Worm (Caenorhabditis elegans): Measurements from ENCODE around the gene dhhc-9.

The dhhc-9 gene

ce11 chrX:2368042-2368814, 33.6 kb downstream of the dhhc-9 start:
- TF ChIP-seq jun-1 (tag; optimal IDR thresholded peaks at IDR 0.05) (peak; percentile 15), zip-4 (GFP tag; optimal IDR thresholded peaks at IDR 0.05) (no peak), isw-1 (GFP tag; IDR thresholded peaks at IDR 0.05) (no peak), nhr-47 (tag; optimal IDR thresholded peaks at IDR 0.05) (peak; percentile 13), skn-1 (tag; optimal IDR thresholded peaks at IDR 0.05) (peak; percentile 12), nhr-90 (tag; optimal IDR thresholded peaks at IDR 0.05; ENCODE audit: poor library complexity) (peak; percentile 24), sox-4 (tag; optimal IDR thresholded peaks at IDR 0.05) (no peak), lin-14 (GFP tag; optimal IDR thresholded peaks at IDR 0.05) (peak; percentile 82), nhr-85 (tag) (peak; percentile 96), nhr-84 (tag; optimal IDR thresholded peaks at IDR 0.05) (no peak), blmp-1 (tag; optimal IDR thresholded peaks at IDR 0.05) (peak; percentile 93), C34B4.2 (tag; optimal IDR thresholded peaks at IDR 0.05) (no peak), unc-30 (tag; optimal IDR thresholded peaks at IDR 0.05) (no peak), unc-130 (tag; optimal IDR thresholded peaks at IDR 0.05) (peak; percentile 14), lin-15B (tag; optimal IDR thresholded peaks at IDR 0.05) (no peak), fos-1 (tag; optimal IDR thresholded peaks at IDR 0.05) (peak; percentile 3), snu-23 (GFP tag; optimal IDR thresholded peaks at IDR 0.05) (peak; percentile 34), C16A3.4 (tag; optimal IDR thresholded peaks at IDR 0.05) (no peak), hlh-17 (GFP tag; optimal IDR thresholded peaks at IDR 0.05; ENCODE audit: borderline replicate concordance) (no peak), ceh-82 (tag; optimal IDR thresholded peaks at IDR 0.05) (no peak), lin-35 (GFP tag; optimal IDR thresholded peaks at IDR 0.05) (peak in 1 of 2 experiments; percentile 21), mdl-1 (tag; optimal IDR thresholded peaks at IDR 0.05) (peak in 1 of 2 experiments; percentile 6), nhr-20 (tag; optimal IDR thresholded peaks at IDR 0.05) (peak; percentile 37), nhr-71 (tag; optimal IDR thresholded peaks at IDR 0.05) (peak; percentile 52), nhr-19 (GFP tag; conservative IDR thresholded peaks at IDR 0.05) (no peak), lsy-2 (tag; optimal IDR thresholded peaks at IDR 0.05) (peak in 1 of 2 experiments; percentile 8), elt-3 (tag; optimal IDR thresholded peaks at IDR 0.05) (peak in 2 of 6 experiments; percentile 28 to 38), grh-1 (GFP tag; IDR thresholded peaks at IDR 0.05) (peak; percentile 69), tbx-2 (tag; optimal IDR thresholded peaks at IDR 0.05) (peak; percentile 35)

ce11 chrX:2365890-2366289, 35.9 kb downstream of the dhhc-9 start, which contains the start of gene T24D8.6:
Gene T24D8.6, minus strand, starts transcription at chrX:2365990.
- no peak for TF ChIP-seq ceh-82 (tag; optimal IDR thresholded peaks at IDR 0.05)
- TF ChIP-seq nhr-85 (tag), result no peak
- no peak for TF ChIP-seq nhr-77 (tag; optimal IDR thresholded peaks at IDR 0.05)
- no peak for TF ChIP-seq zag-1 (tag; optimal IDR thresholded peaks at IDR 0.05)
- no peak for TF ChIP-seq ets-5 (GFP tag; IDR thresholded peaks at IDR 0.05)
- no peak for TF ChIP-seq zip-4 (GFP tag; optimal IDR thresholded peaks at IDR 0.05)
- TF ChIP-seq vab-15 (tag; optimal IDR thresholded peaks at IDR 0.05), result no peak
- TF ChIP-seq efl-1 (optimal IDR thresholded peaks at IDR 0.05), result no peak
- TF ChIP-seq efl-1 (GFP tag; optimal IDR thresholded peaks at IDR 0.05 in 1 of 2), result no peak
- TF ChIP-seq lin-39 (tag; optimal IDR thresholded peaks at IDR 0.05), result no peak
- no peak for TF ChIP-seq dsc-1 (tag; optimal IDR thresholded peaks at IDR 0.05)
- no peak for TF ChIP-seq elt-3 (tag; optimal IDR thresholded peaks at IDR 0.05)
- TF ChIP-seq ces-1 (GFP tag; optimal IDR thresholded peaks at IDR 0.05), result no peak
- TF ChIP-seq nhr-47 (tag; optimal IDR thresholded peaks at IDR 0.05), result no peak
- TF ChIP-seq unc-62 (GFP tag; optimal IDR thresholded peaks at IDR 0.05), result no peak
- no peak for TF ChIP-seq snu-23 (GFP tag; optimal IDR thresholded peaks at IDR 0.05)
